Worm (Caenorhabditis elegans) whole organism, early embryonic: ENCODE results near the gene K12D12.5.

Experiments used
- aly-1 ChIP-seq: sonication (generic microtip); optimal IDR thresholded peaks from 2 replicates; lab custom pipeline; 2016; ENCODE audit warnings: missing genetic modification characterization, missing compliant biosample characterization
- ama-1 ChIP-seq: fragments of 150-350 bp; optimal IDR thresholded peaks from 2 replicates; lab custom pipeline; 2014
- hmg-4 ChIP-seq: fragments of 200-800 bp; sonication (Bioruptor generic); optimal IDR thresholded peaks from 2 replicates; lab custom pipeline; 2018; ENCODE audit warnings: mild to moderate bottlenecking, missing genetic modification characterization, missing compliant biosample characterization
- pes-1 ChIP-seq: fragments of 200-800 bp; sonication (Bioruptor generic); IDR thresholded peaks from 2 replicates; pipeline ENCODE4 v1.3.6; 2022; ENCODE audit warnings: missing genetic modification reagents, missing genetic modification characterization, missing compliant biosample characterization
- tbx-11 ChIP-seq: fragments of 200-800 bp; sonication (Bioruptor generic); IDR thresholded peaks from 2 replicates; pipeline ENCODE4 v1.3.6; 2022; ENCODE audit warnings: missing genetic modification characterization, missing compliant biosample characterization

ce11 chrII:11841653-11842052 is 19.2 kb upstream of the K12D12.5 start:
- TF ChIP-seq hmg-4 (GFP tag; lab: Kevin White, UChicago) (no peak), tbx-11 (GFP tag; lab: Robert Waterston, UW) (no peak), ama-1 (lab: Kevin White, UChicago) (no peak), pes-1 (GFP tag; lab: Robert Waterston, UW) (no peak), aly-1 (tag; lab: Kevin White, UChicago) (no peak)
